Fruit fly (Drosophila melanogaster) whole organism: Measurements from ENCODE around the gene CG43915.

Experiments
- CG8478 ChIP-seq: fragments of >200 bp; optimal IDR thresholded peaks from 2 replicates; lab custom pipeline; 2018; ENCODE audit warnings: inconsistent platforms
- EcR ChIP-seq, 2 experiments: fragments of >200 bp; optimal IDR thresholded peaks; 2 replicates each; lab custom pipeline; 2017; ENCODE audit warnings: missing biosample characterization in 2 of 2, missing genetic modification characterization in 2 of 2, missing genetic modification reagents in 2 of 2
- psq ChIP-seq: fragments of >200 bp; optimal IDR thresholded peaks from 2 replicates; lab custom pipeline; 2017
- usp ChIP-seq: fragments of >200 bp; optimal IDR thresholded peaks from 2 replicates; lab custom pipeline; 2017; ENCODE audit warnings: missing biosample characterization, missing genetic modification characterization, mixed read lengths

DNA sequence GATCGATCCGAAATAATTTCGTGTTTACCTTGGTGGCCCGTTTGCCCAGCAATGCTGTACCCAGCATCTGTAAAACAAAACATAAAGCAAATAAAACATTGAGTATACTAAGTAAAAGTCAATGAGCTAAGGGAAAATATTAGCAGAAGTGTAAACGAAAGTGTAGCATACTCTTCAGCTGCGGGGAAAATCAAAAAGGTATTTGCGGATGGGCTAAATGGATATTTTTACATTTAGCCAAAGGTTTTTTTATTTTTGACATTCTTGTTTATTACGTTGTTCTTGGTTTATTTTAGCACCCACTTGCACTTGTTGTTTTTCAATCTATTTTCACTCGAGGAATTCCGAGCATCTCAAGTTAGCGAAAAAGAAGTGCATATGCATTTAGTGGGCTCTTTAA lies 41.8 kb upstream of the CG43915 start:
- TF ChIP-seq usp (GFP tag; lab: Kevin White, UChicago) (no peak), CG8478 (lab: Kevin White, UChicago) (no peak), EcR (GFP tag; optimal IDR thresholded peaks at IDR 0.05; lab: Kevin White, UChicago) (no peak), psq (lab: Kevin White, UChicago) (no peak)
